Worm (Caenorhabditis elegans): ENCODE results near the gene lec-6.

DNA sequence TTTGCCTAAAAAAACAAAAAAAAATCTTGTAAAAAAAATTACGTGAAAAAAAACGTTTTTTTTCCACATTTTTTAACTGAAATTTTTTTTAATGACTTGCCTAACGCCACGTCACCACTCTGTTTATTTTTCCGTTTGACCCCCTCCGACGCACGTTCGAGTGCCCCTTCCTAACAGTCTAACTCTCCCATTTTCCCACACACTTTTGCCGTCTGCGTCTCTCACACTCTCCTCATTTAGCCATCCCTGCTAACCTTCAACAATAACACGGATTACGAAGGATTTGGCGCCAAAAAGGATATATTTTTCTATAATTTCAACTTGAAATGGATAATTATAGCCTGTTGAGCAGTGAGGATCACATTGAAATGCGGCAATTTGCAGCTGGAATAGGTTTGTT, 47.1 kb upstream of the lec-6 start:
- TF ChIP-seq ztf-11 (tag; optimal IDR thresholded peaks at IDR 0.05) (no peak), nhr-67 (tag; optimal IDR thresholded peaks at IDR 0.05) (no peak), nfya-1 (tag; optimal IDR thresholded peaks at IDR 0.05; ENCODE audit: insufficient read depth) (peak; percentile 26), aly-2 (tag; optimal IDR thresholded peaks at IDR 0.05) (no peak), skn-1 (tag; optimal IDR thresholded peaks at IDR 0.05) (no peak), pha-4 (tag; optimal IDR thresholded peaks at IDR 0.05) (peak; percentile 78), unc-39 (tag; optimal IDR thresholded peaks at IDR 0.05) (no peak), unc-62 (GFP tag; optimal IDR thresholded peaks at IDR 0.05) (no peak), nhr-12 (tag; optimal IDR thresholded peaks at IDR 0.05) (no peak), elt-3 (tag; optimal IDR thresholded peaks at IDR 0.05) (no peak), nhr-237 (tag; optimal IDR thresholded peaks at IDR 0.05) (no peak)

All from whole organism, L3 larva.